Worm (Caenorhabditis elegans): ENCODE measurements around the gene srh-271.

DNA sequence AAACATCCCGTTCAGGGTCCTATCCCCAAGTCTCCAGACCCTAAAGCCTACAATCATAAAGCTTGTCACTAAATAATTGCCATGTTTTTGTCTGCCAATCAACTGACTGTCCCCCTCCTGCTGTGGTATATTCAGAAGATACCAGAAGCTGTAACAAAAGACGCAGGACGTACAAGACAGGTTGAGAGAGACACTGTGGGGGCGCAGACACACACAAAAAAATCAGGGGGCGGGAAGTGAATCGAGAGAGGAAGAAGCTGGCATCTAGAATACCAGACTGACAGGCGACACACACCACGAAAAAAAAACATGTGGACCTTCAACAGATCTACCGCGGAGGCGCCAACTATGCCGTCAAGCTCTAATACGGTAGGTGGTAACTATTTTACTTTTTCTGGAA, 49.4 kb upstream of the srh-271 start, which contains the start of gene kel-8:
- TF ChIP-seq tab-1 (GFP tag; IDR thresholded peaks at IDR 0.05) (no peak), klf-2 (GFP tag; conservative IDR thresholded peaks at IDR 0.05) (no peak), ref-1 (GFP tag; conservative IDR thresholded peaks at IDR 0.05) (no peak), med-1 (GFP tag; optimal IDR thresholded peaks at IDR 0.05; ENCODE audit: insufficient read depth) (no peak), ztf-29 (GFP tag; IDR thresholded peaks at IDR 0.05) (no peak), ztf-23 (GFP tag; IDR thresholded peaks at IDR 0.05) (no peak), T22C8.4 (GFP tag; IDR thresholded peaks at IDR 0.05) (no peak)

All from whole organism, midembryonic.